Fruit fly (Drosophila melanogaster) whole organism, embryonic: ENCODE data around the gene kairos.

Experiments used
- Abd-B ChIP-seq: fragments of 200-800 bp; sonication (Bioruptor generic); optimal IDR thresholded peaks from 2 replicates; lab custom pipeline; 2018; ENCODE audit warnings: missing biosample characterization, mild to moderate bottlenecking, missing genetic modification characterization, moderate library complexity
- CG10274 ChIP-seq: fragments of 200-800 bp; sonication (Bioruptor generic); optimal IDR thresholded peaks from 3 replicates; lab custom pipeline; 2017; ENCODE audit warnings: missing biosample characterization, mild to moderate bottlenecking, missing genetic modification characterization
- CG11560 ChIP-seq: fragments of 200-800 bp; sonication (Bioruptor generic); IDR thresholded peaks from 3 replicates; pipeline ENCODE4 v1.3.6; 2022; ENCODE audit warnings: missing biosample characterization, missing genetic modification characterization
- CG12942 ChIP-seq: fragments of 200-800 bp; sonication (Bioruptor generic); optimal IDR thresholded peaks from 3 replicates; lab custom pipeline; 2016; ENCODE audit warnings: missing biosample characterization, missing genetic modification characterization
- CG13775 ChIP-seq: fragments of 200-800 bp; sonication (Bioruptor generic); optimal IDR thresholded peaks from 3 replicates; lab custom pipeline; 2017; ENCODE audit warnings: missing biosample characterization, mild to moderate bottlenecking, missing genetic modification characterization
- CG14014 ChIP-seq: fragments of 200-800 bp; sonication (Bioruptor generic); IDR thresholded peaks from 2 replicates; pipeline ENCODE4 v1.3.6; 2022; ENCODE audit warnings: missing biosample characterization, missing genetic modification characterization
- CG17912 ChIP-seq: fragments of 200-800 bp; sonication (Bioruptor generic); optimal IDR thresholded peaks from 2 replicates; lab custom pipeline; 2018; ENCODE audit warnings: missing biosample characterization, mild to moderate bottlenecking, missing genetic modification characterization
- CG18262 ChIP-seq: fragments of 200-800 bp; optimal IDR thresholded peaks from 3 replicates; lab custom pipeline; 2019; ENCODE audit warnings: missing biosample characterization, mild to moderate bottlenecking, missing genetic modification characterization, moderate library complexity
- CG2889 ChIP-seq: fragments of 200-800 bp; sonication (Bioruptor generic); IDR thresholded peaks from 3 replicates; pipeline ENCODE4 v1.3.6; 2022; ENCODE audit warnings: missing biosample characterization, missing genetic modification characterization
- CG31388 ChIP-seq: fragments of 200-800 bp; sonication (Bioruptor generic); optimal IDR thresholded peaks from 2 replicates; lab custom pipeline; 2016; ENCODE audit warnings: missing biosample characterization, missing genetic modification characterization
- CG33213 ChIP-seq: fragments of 200-800 bp; sonication (Bioruptor generic); optimal IDR thresholded peaks from 3 replicates; lab custom pipeline; 2016; ENCODE audit warnings: missing biosample characterization, missing genetic modification characterization
- CG34224 ChIP-seq: fragments of 200-800 bp; sonication (Bioruptor generic); IDR thresholded peaks from 3 replicates; pipeline ENCODE4 v1.3.6; 2022; ENCODE audit warnings: missing biosample characterization, missing genetic modification characterization; ENCODE audit not compliant: partially characterized antibody
- CG42726 ChIP-seq: fragments of 200-800 bp; sonication (Bioruptor generic); IDR thresholded peaks from 2 replicates; pipeline ENCODE4 v1.3.6; 2022; ENCODE audit warnings: missing biosample characterization, missing genetic modification characterization; ENCODE audit not compliant: partially characterized antibody
- CG5180 ChIP-seq: fragments of 200-800 bp; sonication (Bioruptor generic); optimal IDR thresholded peaks from 3 replicates; lab custom pipeline; 2017; ENCODE audit warnings: missing biosample characterization, missing genetic modification characterization, mild to moderate bottlenecking, moderate library complexity, missing genetic modification reagents
- CG5245 ChIP-seq: fragments of 200-800 bp; sonication (Bioruptor generic); optimal IDR thresholded peaks from 3 replicates; lab custom pipeline; 2016; ENCODE audit warnings: missing biosample characterization, missing genetic modification characterization
- CG6654 ChIP-seq: fragments of 200-800 bp; sonication (Bioruptor generic); optimal IDR thresholded peaks from 2 replicates; lab custom pipeline; 2017; ENCODE audit warnings: missing biosample characterization, mild to moderate bottlenecking, missing genetic modification characterization
- CG8944 ChIP-seq: fragments of 200-800 bp; sonication (Bioruptor generic); optimal IDR thresholded peaks from 3 replicates; lab custom pipeline; 2016; ENCODE audit warnings: missing biosample characterization, missing genetic modification characterization
- CG9876 ChIP-seq: fragments of 200-800 bp; sonication (Bioruptor generic); optimal IDR thresholded peaks from 2 replicates; lab custom pipeline; 2016; ENCODE audit warnings: missing biosample characterization, missing genetic modification characterization
- Eip74EF ChIP-seq, 2 experiments: fragments of 200-800 bp in 1 of 2; fragments of >200 bp in 1 of 2; sonication (Bioruptor generic) in 1 of 2; optimal IDR thresholded peaks; 2 replicates each; lab custom pipeline; 2017 to 2019; ENCODE audit warnings: missing biosample characterization in 2 of 2, missing genetic modification characterization in 2 of 2, mild to moderate bottlenecking in 1 of 2, moderate library complexity in 1 of 2
- Fer2 ChIP-seq: fragments of 200-800 bp; sonication (Bioruptor generic); optimal IDR thresholded peaks from 2 replicates; lab custom pipeline; 2018; ENCODE audit warnings: missing biosample characterization, mild to moderate bottlenecking, missing genetic modification characterization, moderate library complexity
- Hey ChIP-seq: fragments of 200-800 bp; sonication (Bioruptor generic); optimal IDR thresholded peaks from 3 replicates; lab custom pipeline; 2018; ENCODE audit warnings: missing biosample characterization, mild to moderate bottlenecking, missing genetic modification characterization
- HmgZ ChIP-seq: fragments of 200-800 bp; sonication (Bioruptor generic); optimal IDR thresholded peaks from 2 replicates; lab custom pipeline; 2018; ENCODE audit warnings: missing biosample characterization, mild to moderate bottlenecking, missing genetic modification characterization
- Hr78 ChIP-seq, 2 experiments: fragments of 200-800 bp in 1 of 2; fragments of >200 bp in 1 of 2; sonication (Bioruptor generic) in 1 of 2; optimal IDR thresholded peaks; 2 replicates each; lab custom pipeline; 2017 to 2019; ENCODE audit warnings: missing biosample characterization in 2 of 2, missing genetic modification characterization in 2 of 2, mild to moderate bottlenecking in 1 of 2, moderate library complexity in 1 of 2
- NC2β ChIP-seq: fragments of 200-800 bp; sonication (Bioruptor generic); optimal IDR thresholded peaks from 2 replicates; lab custom pipeline; 2016; ENCODE audit warnings: missing biosample characterization, missing genetic modification characterization
- Tbp ChIP-seq: fragments of >200 bp; optimal IDR thresholded peaks from 2 replicates; lab custom pipeline; 2018; ENCODE audit warnings: missing biosample characterization, missing genetic modification characterization
- Usf ChIP-seq: fragments of 200-800 bp; sonication (Bioruptor generic); optimal IDR thresholded peaks from 2 replicates; lab custom pipeline; 2017; ENCODE audit warnings: missing genotype, missing biosample characterization, missing genetic modification characterization
- crp ChIP-seq, 2 experiments: fragments of 200-800 bp; sonication (Bioruptor generic); optimal IDR thresholded peaks; 2 replicates in 1 of 2; 3 replicates in 1 of 2; lab custom pipeline; 2017; ENCODE audit warnings: missing biosample characterization in 2 of 2, missing genetic modification characterization in 2 of 2, mild to moderate bottlenecking in 1 of 2, moderate library complexity in 1 of 2
- disco-r ChIP-seq: fragments of 200-800 bp; sonication (Bioruptor generic); optimal IDR thresholded peaks from 2 replicates; lab custom pipeline; 2016; ENCODE audit warnings: missing biosample characterization, missing genetic modification characterization
- emc ChIP-seq: fragments of 200-800 bp; sonication (Bioruptor generic); optimal IDR thresholded peaks from 2 replicates; lab custom pipeline; 2016; ENCODE audit warnings: missing biosample characterization, missing genetic modification characterization
- fd3F ChIP-seq: fragments of 200-800 bp; sonication (Bioruptor generic); optimal IDR thresholded peaks from 2 replicates; lab custom pipeline; 2018; ENCODE audit warnings: missing biosample characterization, mild to moderate bottlenecking, missing genetic modification characterization, moderate library complexity
- gce ChIP-seq: fragments of 200-800 bp; sonication (Bioruptor generic); IDR thresholded peaks from 3 replicates; pipeline ENCODE4 v1.3.6; 2022; ENCODE audit warnings: missing biosample characterization, missing genetic modification characterization
- grau ChIP-seq: fragments of 200-800 bp; optimal IDR thresholded peaks from 3 replicates; lab custom pipeline; 2019; ENCODE audit warnings: missing biosample characterization, mild to moderate bottlenecking, missing genetic modification characterization, moderate library complexity
- hkb ChIP-seq, 2 experiments: fragments of 200-800 bp in 1 of 2; fragments of >200 bp in 1 of 2; sonication (Bioruptor generic) in 1 of 2; IDR thresholded peaks in 1 of 2; optimal IDR thresholded peaks in 1 of 2; 2 replicates each; pipeline versions ENCODE4 v1.3.6 to Lab custom; 2017 to 2022; ENCODE audit warnings: missing biosample characterization in 1 of 2, missing genetic modification characterization in 1 of 2
- ind ChIP-seq: fragments of 200-800 bp; sonication (Bioruptor generic); optimal IDR thresholded peaks from 3 replicates; lab custom pipeline; 2016; ENCODE audit warnings: missing biosample characterization, missing genetic modification characterization
- jigr1 ChIP-seq: fragments of 200-800 bp; sonication (Bioruptor generic); IDR thresholded peaks from 3 replicates; pipeline ENCODE4 v1.3.6; 2022; ENCODE audit warnings: missing biosample characterization, missing genetic modification characterization
- kay ChIP-seq: fragments of 200-800 bp; sonication (Bioruptor generic); optimal IDR thresholded peaks from 2 replicates; lab custom pipeline; 2016; ENCODE audit warnings: missing biosample characterization, missing genetic modification characterization
- klu ChIP-seq: fragments of 200-800 bp; sonication (Bioruptor generic); IDR thresholded peaks from 2 replicates; pipeline ENCODE4 v1.3.6; 2022; ENCODE audit warnings: missing biosample characterization, missing genetic modification characterization
- lov ChIP-seq, 2 experiments: fragments of 200-800 bp in 1 of 2; fragments of >200 bp in 1 of 2; sonication (Bioruptor generic) in 1 of 2; IDR thresholded peaks in 1 of 2; optimal IDR thresholded peaks in 1 of 2; 2 replicates in 1 of 2; 3 replicates in 1 of 2; pipeline versions ENCODE4 v1.3.6 to Lab custom; 2017 to 2022; ENCODE audit warnings: missing biosample characterization in 1 of 2, missing genetic modification characterization in 1 of 2
- nerfin-1 ChIP-seq: fragments of 200-800 bp; sonication (Bioruptor generic); optimal IDR thresholded peaks from 3 replicates; lab custom pipeline; 2019; ENCODE audit warnings: missing biosample characterization, mild to moderate bottlenecking, missing genetic modification characterization, moderate library complexity
- otp ChIP-seq: fragments of 200-800 bp; sonication (Bioruptor generic); IDR thresholded peaks from 3 replicates; pipeline ENCODE4, ENCODE4 v1.3.6; 2022; ENCODE audit warnings: missing biosample characterization, missing genetic modification characterization
- pho ChIP-seq: fragments of 200-800 bp; sonication (Bioruptor generic); optimal IDR thresholded peaks from 2 replicates; lab custom pipeline; 2016; ENCODE audit warnings: missing biosample characterization, missing genetic modification characterization
- pita ChIP-seq: fragments of 200-800 bp; sonication (Bioruptor generic); optimal IDR thresholded peaks from 2 replicates; lab custom pipeline; 2017; ENCODE audit warnings: missing biosample characterization, mild to moderate bottlenecking, missing genetic modification characterization
- prd ChIP-seq, 3 experiments: fragments of >200 bp in 2 of 3; fragments of 200-800 bp in 1 of 3; sonication (Bioruptor generic) in 1 of 3; optimal IDR thresholded peaks in 2 of 3; IDR thresholded peaks in 1 of 3; 2 replicates in 2 of 3; 3 replicates in 1 of 3; pipeline versions ENCODE4 v1.3.6 to Lab custom; 2017 to 2022; ENCODE audit warnings: missing biosample characterization in 1 of 3, missing genetic modification characterization in 1 of 3
- pzg ChIP-seq: fragments of 200-800 bp; sonication (Bioruptor generic); optimal IDR thresholded peaks from 3 replicates; lab custom pipeline; 2018; ENCODE audit warnings: missing biosample characterization, mild to moderate bottlenecking, missing genetic modification characterization, moderate library complexity
- repo ChIP-seq: fragments of 200-800 bp; sonication (Bioruptor generic); optimal IDR thresholded peaks from 2 replicates; lab custom pipeline; 2016; ENCODE audit warnings: missing biosample characterization, missing genetic modification characterization
- shn ChIP-seq: fragments of 200-800 bp; sonication (Bioruptor generic); optimal IDR thresholded peaks from 3 replicates; lab custom pipeline; 2016; ENCODE audit warnings: missing biosample characterization, missing genetic modification characterization
- zfh2 ChIP-seq: fragments of 200-800 bp; sonication (Bioruptor generic); optimal IDR thresholded peaks from 2 replicates; lab custom pipeline; 2016; ENCODE audit warnings: missing biosample characterization, missing genetic modification characterization

Gene kairos

DNA sequence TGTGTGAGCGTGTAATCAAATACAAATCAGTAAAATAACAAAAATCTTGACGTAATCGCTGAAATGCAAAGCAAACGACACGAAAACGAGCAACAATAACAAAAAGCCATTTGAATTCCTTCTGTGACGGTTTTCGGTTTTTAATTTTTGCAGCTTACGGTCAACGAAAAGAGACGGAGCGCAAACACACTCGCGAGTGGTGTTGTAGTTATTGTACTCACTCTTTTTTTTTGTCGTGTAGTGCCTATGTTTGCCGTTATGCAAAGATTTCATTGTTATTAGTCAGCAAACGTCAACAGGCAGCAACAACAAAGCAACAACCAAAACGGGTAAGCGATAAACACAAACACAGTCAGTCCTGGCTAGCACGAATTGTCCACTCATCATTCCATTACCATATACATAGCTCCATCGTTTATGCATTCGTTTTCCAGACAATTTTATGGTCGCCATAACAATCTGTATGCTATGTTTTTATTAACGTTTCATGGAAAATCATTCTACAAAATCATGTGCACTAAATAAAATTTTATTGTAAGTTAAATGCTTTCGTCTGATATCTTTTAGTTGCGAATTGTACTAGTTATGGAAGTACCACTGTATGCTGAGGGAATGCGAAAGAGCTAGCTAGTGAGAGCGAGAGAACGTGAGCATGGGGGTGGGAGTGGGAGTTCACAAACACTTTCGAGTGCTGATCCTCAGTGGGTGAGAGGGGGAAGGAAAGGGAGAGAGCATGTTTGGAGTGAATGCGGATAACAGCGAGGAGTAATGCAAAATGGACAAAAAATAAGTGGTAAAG lies 11.1 kb upstream of the kairos start (continued):
- TF ChIP-seq CG13775 (GFP tag; lab: Kevin White, UChicago), result peak; percentile 5
- TF ChIP-seq CG17912 (GFP tag; lab: Kevin White, UChicago), result peak; percentile 39
- TF ChIP-seq zfh2 (GFP tag; lab: Kevin White, UChicago), result peak; percentile 86
- peak; percentile 87 for TF ChIP-seq Abd-B
- TF ChIP-seq NC2β (GFP tag; lab: Kevin White, UChicago), result peak; percentile 28
- no peak for TF ChIP-seq CG9876 (GFP tag; lab: Kevin White, UChicago)
- peak; percentile 91 for TF ChIP-seq CG14014 (GFP tag; lab: Robert Waterston, UW)
- peak; percentile 4 for TF ChIP-seq pzg (GFP tag; lab: Kevin White, UChicago)
- no peak for TF ChIP-seq lov (optimal IDR thresholded peaks at IDR 0.05; lab: Kevin White, UChicago)
- TF ChIP-seq lov (GFP tag; IDR thresholded peaks at IDR 0.05; lab: Robert Waterston, UW), result peak; percentile 44; the same call in 1 of the 3 replicates
- no peak for TF ChIP-seq emc (GFP tag; lab: Kevin White, UChicago)
- peak; percentile 40 for TF ChIP-seq CG6654 (GFP tag; lab: Kevin White, UChicago)
- peak; percentile 73 for TF ChIP-seq nerfin-1 (tag; lab: Kevin White, UChicago)
- no peak for TF ChIP-seq Tbp (GFP tag; lab: Kevin White, UChicago)
- TF ChIP-seq hkb (optimal IDR thresholded peaks at IDR 0.05; lab: Kevin White, UChicago), result no peak
- TF ChIP-seq hkb (GFP tag; IDR thresholded peaks at IDR 0.05; lab: Robert Waterston, UW), result peak; percentile 68
- no peak for TF ChIP-seq CG31388 (GFP tag; lab: Kevin White, UChicago)
- peak; percentile 39 for TF ChIP-seq Usf (GFP tag; lab: Kevin White, UChicago)
- TF ChIP-seq CG2889 (GFP tag; lab: Robert Waterston, UW), result peak; percentile 64
- TF ChIP-seq CG11560 (tag; lab: Robert Waterston, UW), result peak; percentile 71; the same call in 2 of the 3 replicates
- TF ChIP-seq HmgZ, result peak; percentile 92
- TF ChIP-seq Fer2 (tag; lab: Kevin White, UChicago), result peak; percentile 81
- TF ChIP-seq CG34224 (GFP tag; lab: Robert Waterston, UW), result no peak
- TF ChIP-seq fd3F, result peak; percentile 81
- peak; percentile 62 for TF ChIP-seq CG18262 (tag; lab: Kevin White, UChicago)
- peak; percentile 5 for TF ChIP-seq Hey (tag; lab: Kevin White, UChicago)
- peak; percentile 50; the same call in 1 of the 2 replicates for TF ChIP-seq klu (GFP tag; lab: Robert Waterston, UW)
- no peak for TF ChIP-seq CG5245 (GFP tag; lab: Kevin White, UChicago)
- peak; percentile 27 for TF ChIP-seq CG8944
- peak; percentile 58 for TF ChIP-seq ind (GFP tag; lab: Kevin White, UChicago)
- no peak for TF ChIP-seq repo
- peak; percentile 75 for TF ChIP-seq shn (GFP tag; lab: Kevin White, UChicago)
- TF ChIP-seq jigr1 (GFP tag; lab: Robert Waterston, UW), result no peak
- TF ChIP-seq disco-r, result no peak
- TF ChIP-seq crp (GFP tag; optimal IDR thresholded peaks at IDR 0.05; lab: Kevin White, UChicago), result no peak
- peak; percentile 75 for TF ChIP-seq kay (GFP tag; lab: Kevin White, UChicago)
- peak; percentile 99 for TF ChIP-seq grau (tag; lab: Kevin White, UChicago)
- peak; percentile 54 for TF ChIP-seq CG5180 (GFP tag; lab: Kevin White, UChicago)
- no peak for TF ChIP-seq prd (optimal IDR thresholded peaks at IDR 0.05; lab: Kevin White, UChicago)
- peak; percentile 73; the same call in 2 of the 3 replicates for TF ChIP-seq prd (GFP tag; IDR thresholded peaks at IDR 0.05; lab: Robert Waterston, UW)
- TF ChIP-seq CG12942, result no peak
- no peak for TF ChIP-seq CG33213
- peak; percentile 45 for TF ChIP-seq CG10274 (GFP tag; lab: Kevin White, UChicago)
- no peak for TF ChIP-seq Hr78 (GFP tag; optimal IDR thresholded peaks at IDR 0.05; lab: Kevin White, UChicago)
- no peak for TF ChIP-seq CG42726 (GFP tag; lab: Robert Waterston, UW)
- peak in 1 of 2 experiments; percentile 63 for TF ChIP-seq Eip74EF (GFP tag; optimal IDR thresholded peaks at IDR 0.05; lab: Kevin White, UChicago)
- no peak for TF ChIP-seq gce (GFP tag; lab: Robert Waterston, UW)
- TF ChIP-seq otp (GFP tag; lab: Robert Waterston, UW), result no peak; the same call in 2 of the 3 replicates
- TF ChIP-seq pita (GFP tag; lab: Kevin White, UChicago), result no peak
- TF ChIP-seq pho (GFP tag; lab: Kevin White, UChicago), result peak; percentile 79
